Fruit fly (Drosophila melanogaster): ENCODE data around the gene Brd.
A peak's percentile ranks its signal among the peaks of the same experiment; 100 is the strongest.

The Brd gene

DNA sequence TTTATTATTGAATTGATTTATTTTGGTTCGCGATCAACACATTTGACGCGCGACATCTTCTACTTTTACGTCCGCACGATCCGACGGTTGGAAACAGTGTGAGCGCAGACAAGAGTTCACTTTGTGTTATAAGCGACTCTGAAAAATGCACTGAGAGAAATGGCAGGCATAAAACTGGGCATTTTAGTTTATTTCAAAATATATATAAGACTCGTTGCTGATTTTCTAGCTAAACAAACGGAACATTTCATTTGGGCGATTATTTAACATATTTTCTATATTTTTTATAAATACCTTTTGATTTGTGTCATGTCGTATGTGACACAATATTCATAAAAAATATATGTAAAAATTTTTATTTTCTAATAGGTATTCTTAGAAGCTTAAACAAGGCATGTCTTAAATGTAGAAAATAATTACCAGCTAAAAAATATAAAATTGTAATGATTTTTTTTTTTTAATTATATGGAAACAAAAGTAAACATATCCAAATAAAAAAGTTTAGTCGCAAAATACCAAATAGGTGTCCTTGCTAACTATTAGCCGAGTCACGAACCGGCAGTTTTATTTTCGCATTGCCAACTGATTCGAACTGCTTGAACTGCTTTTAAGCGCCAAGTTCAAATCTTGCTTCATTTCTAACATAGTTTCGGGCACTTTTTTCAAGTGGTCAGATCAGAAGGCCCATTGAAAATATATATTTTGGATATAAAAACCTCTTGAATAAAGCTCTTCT is 41.7 kb downstream of the Brd start, which contains the start of gene Reck (continued):
- peak; percentile 77 for TF ChIP-seq MTF-1 (GFP tag; optimal IDR thresholded peaks at IDR 0.05; ENCODE audit: borderline replicate concordance)
- TF ChIP-seq gsb (GFP tag; IDR thresholded peaks at IDR 0.05), result peak; percentile 47; the same call in 1 of the 2 replicates
- TF ChIP-seq Elba2 (GFP tag; optimal IDR thresholded peaks at IDR 0.05), result no peak
- peak; percentile 70 for TF ChIP-seq Hsf (GFP tag; optimal IDR thresholded peaks at IDR 0.05)
- peak; percentile 83 for TF ChIP-seq CG11695 (GFP tag; IDR thresholded peaks at IDR 0.05)
- no peak for TF ChIP-seq vfl (GFP tag; optimal IDR thresholded peaks at IDR 0.05)
- TF ChIP-seq peb (GFP tag; IDR thresholded peaks at IDR 0.05), result no peak
- peak; percentile 84 for TF ChIP-seq dmrt11E (tag; optimal IDR thresholded peaks at IDR 0.05)
- TF ChIP-seq Taf1 (GFP tag; IDR thresholded peaks at IDR 0.05), result no peak
- no peak for TF ChIP-seq Antp (GFP tag; optimal IDR thresholded peaks at IDR 0.05)
- TF ChIP-seq Hr39 (optimal IDR thresholded peaks at IDR 0.05), result no peak
- TF ChIP-seq Ptx1 (GFP tag; IDR thresholded peaks at IDR 0.05), result peak; percentile 68
- no peak for TF ChIP-seq sc (optimal IDR thresholded peaks at IDR 0.05)
- TF ChIP-seq sc (GFP tag; optimal IDR thresholded peaks at IDR 0.05), result peak; percentile 52
- TF ChIP-seq Dad (GFP tag; optimal IDR thresholded peaks at IDR 0.05), result peak; percentile 20
- TF ChIP-seq hkb (optimal IDR thresholded peaks at IDR 0.05), result no peak
- TF ChIP-seq hkb (GFP tag; IDR thresholded peaks at IDR 0.05), result peak; percentile 95
- TF ChIP-seq ab (GFP tag; optimal IDR thresholded peaks at IDR 0.05), result no peak
- TF ChIP-seq pita (GFP tag; optimal IDR thresholded peaks at IDR 0.05), result peak; percentile 67
- peak; percentile 82 for TF ChIP-seq CG13296 (GFP tag; optimal IDR thresholded peaks at IDR 0.05)
- no peak for TF ChIP-seq CG7963 (GFP tag; IDR thresholded peaks at IDR 0.05; ENCODE audit: partially characterized antibody)
- TF ChIP-seq CG2202 (tag; optimal IDR thresholded peaks at IDR 0.05), result peak; percentile 71
- TF ChIP-seq Dref (GFP tag; IDR thresholded peaks at IDR 0.05), result no peak
- TF ChIP-seq pho (GFP tag; optimal IDR thresholded peaks at IDR 0.05), result no peak
- TF ChIP-seq HmgD (GFP tag; optimal IDR thresholded peaks at IDR 0.05), result no peak
- no peak for TF ChIP-seq Bgb (GFP tag; IDR thresholded peaks at IDR 0.05; ENCODE audit: partially characterized antibody)
- TF ChIP-seq crol (GFP tag; IDR thresholded peaks at IDR 0.05), result no peak
- TF ChIP-seq fd102C (GFP tag; optimal IDR thresholded peaks at IDR 0.05), result no peak
- TF ChIP-seq CG32767 (GFP tag; IDR thresholded peaks at IDR 0.05), result 0 out of 2 replicates have a peak, but pooled peaks have one; percentile 19
- peak; percentile 65 for TF ChIP-seq ken (GFP tag; IDR thresholded peaks at IDR 0.05)
- no peak for TF ChIP-seq bigmax (GFP tag; optimal IDR thresholded peaks at IDR 0.05)
- peak; percentile 77 to 89 for TF ChIP-seq bsh (GFP tag; optimal IDR thresholded peaks at IDR 0.05)
- no peak for TF ChIP-seq nerfin-2 (GFP tag; IDR thresholded peaks at IDR 0.05; ENCODE audit: partially characterized antibody)
- TF ChIP-seq yki (optimal IDR thresholded peaks at IDR 0.05), result peak; percentile 11
- peak; percentile 56 for TF ChIP-seq mam (GFP tag; optimal IDR thresholded peaks at IDR 0.05)
- TF ChIP-seq CG2889 (GFP tag; IDR thresholded peaks at IDR 0.05), result peak; percentile 54; the same call in 2 of the 3 replicates
- TF ChIP-seq GATAe (GFP tag; conservative IDR thresholded peaks at IDR 0.05), result no peak
- peak; percentile 59 for TF ChIP-seq CG7372 (GFP tag; IDR thresholded peaks at IDR 0.05)
- no peak for TF ChIP-seq cg (GFP tag; optimal IDR thresholded peaks at IDR 0.05)
- peak; percentile 43 for TF ChIP-seq cato (GFP tag; optimal IDR thresholded peaks at IDR 0.05; ENCODE audit: borderline replicate concordance)
- no peak for TF ChIP-seq mirr (GFP tag; optimal IDR thresholded peaks at IDR 0.05)
- TF ChIP-seq Atf6 (GFP tag; IDR thresholded peaks at IDR 0.05), result peak; percentile 80; the same call in 1 of the 2 replicates
- peak; percentile 83 for TF ChIP-seq Ada2b (GFP tag; IDR thresholded peaks at IDR 0.05)
- peak; percentile 75 for TF ChIP-seq CG10366 (GFP tag; IDR thresholded peaks at IDR 0.05)
- TF ChIP-seq Lpt (GFP tag; optimal IDR thresholded peaks at IDR 0.05), result no peak
- peak; percentile 78 for TF ChIP-seq nerfin-1 (tag; optimal IDR thresholded peaks at IDR 0.05)
- TF ChIP-seq esg (GFP tag; conservative IDR thresholded peaks at IDR 0.05), result peak; percentile 76
- peak; percentile 80 for TF ChIP-seq CG2199 (GFP tag; IDR thresholded peaks at IDR 0.05)
- peak; percentile 40 for TF ChIP-seq Nf-YC (tag; optimal IDR thresholded peaks at IDR 0.05)
- TF ChIP-seq CG12155 (GFP tag; optimal IDR thresholded peaks at IDR 0.05), result peak; percentile 55
- TF ChIP-seq ATbp (GFP tag; optimal IDR thresholded peaks at IDR 0.05), result peak; percentile 83
